Worm (Caenorhabditis elegans): Measurements from ENCODE around the gene srd-59.

srd-59 gene

ce11 chrII:7183493-7184272, 21.8 kb upstream of the srd-59 start, which contains the start of gene pdl-1 (continued):
- TF ChIP-seq ceh-79 (tag; optimal IDR thresholded peaks at IDR 0.05) (peak; percentile 91), ceh-40 (GFP tag; IDR thresholded peaks at IDR 0.05) (peak; percentile 91), ceh-91 (GFP tag; IDR thresholded peaks at IDR 0.05) (no peak)

DNA sequence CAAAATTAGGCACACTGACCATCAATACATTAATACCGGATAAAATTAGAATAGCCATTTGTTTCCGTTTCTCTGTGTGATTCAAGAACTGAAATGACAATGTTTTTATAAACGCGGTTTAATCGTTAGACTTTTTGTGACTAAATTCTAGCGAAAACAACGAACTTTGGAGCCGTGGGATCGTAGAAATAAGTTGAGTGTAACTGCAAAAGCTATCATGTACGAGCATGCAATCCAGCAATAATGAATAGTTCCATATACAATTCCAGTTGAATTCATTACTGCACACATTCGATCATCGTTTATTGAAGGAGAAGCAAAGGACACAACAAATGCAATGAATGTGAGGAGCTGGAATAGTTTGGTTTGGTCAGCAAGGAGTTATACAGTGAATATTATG, 19.4 kb upstream of the srd-59 start:
- no peak for TF ChIP-seq Y79H2A.3 (GFP tag; conservative IDR thresholded peaks at IDR 0.05)
- TF ChIP-seq madf-8 (GFP tag; conservative IDR thresholded peaks at IDR 0.05), result no peak
- TF ChIP-seq athp-1 (tag; optimal IDR thresholded peaks at IDR 0.05), result no peak
- TF ChIP-seq egrh-3 (GFP tag; IDR thresholded peaks at IDR 0.05), result no peak
- TF ChIP-seq C17E4.6 (GFP tag; IDR thresholded peaks at IDR 0.05), result no peak
- no peak for TF ChIP-seq snpc-4 (GFP tag; optimal IDR thresholded peaks at IDR 0.05)
- no peak for TF ChIP-seq snpc-4 (tag; optimal IDR thresholded peaks at IDR 0.05)
- no peak for TF ChIP-seq T26A5.8 (tag; optimal IDR thresholded peaks at IDR 0.05)
- TF ChIP-seq hrde-1 (tag; optimal IDR thresholded peaks at IDR 0.05; ENCODE audit: borderline replicate concordance), result no peak
- no peak for TF ChIP-seq K12H6.12 (tag; optimal IDR thresholded peaks at IDR 0.05)
- TF ChIP-seq nfya-1 (tag; optimal IDR thresholded peaks at IDR 0.05; ENCODE audit: borderline replicate concordance, insufficient read depth), result no peak
- no peak for TF ChIP-seq unc-62 (GFP tag; optimal IDR thresholded peaks at IDR 0.05)
- no peak for TF ChIP-seq mcd-1 (GFP tag; IDR thresholded peaks at IDR 0.05)
- TF ChIP-seq B0019.2 (GFP tag; conservative IDR thresholded peaks at IDR 0.05), result no peak
- no peak for TF ChIP-seq F57A8.1 (GFP tag; optimal IDR thresholded peaks at IDR 0.05)
- no peak for TF ChIP-seq F52B5.7 (tag; optimal IDR thresholded peaks at IDR 0.05)

DNA sequence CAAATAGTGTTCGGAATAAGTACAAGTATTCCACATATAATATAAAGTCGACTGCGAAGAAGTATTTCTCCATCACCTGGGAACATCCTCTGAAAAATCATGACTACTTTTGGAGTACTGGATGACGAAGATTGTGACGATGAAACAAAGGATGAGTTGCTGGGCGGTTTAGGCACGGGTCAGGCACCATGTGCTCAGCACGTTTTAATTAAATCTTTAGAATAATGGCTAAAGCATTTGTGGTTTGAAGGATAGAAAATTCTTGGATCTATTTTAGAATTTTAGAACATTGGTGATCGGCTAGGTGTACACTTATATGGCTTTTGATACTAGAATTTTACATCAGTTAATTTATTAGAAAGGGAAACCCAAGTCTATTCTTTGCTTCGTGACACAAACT, 18.4 kb upstream of the srd-59 start, which contains the start of gene C27H5.6:
C27H5.6 (minus strand) TSS at position 101 of the 400 bp plus-strand sequence.
- TF ChIP-seq pbrm-1 (GFP tag; IDR thresholded peaks at IDR 0.05), result no peak
- no peak for TF ChIP-seq egl-44 (GFP tag; IDR thresholded peaks at IDR 0.05)
- no peak for TF ChIP-seq bed-1 (GFP tag; IDR thresholded peaks at IDR 0.05)
- TF ChIP-seq F55B11.4 (tag; optimal IDR thresholded peaks at IDR 0.05; ENCODE audit: borderline replicate concordance, insufficient read depth), result no peak
- no peak for TF ChIP-seq dox-1 (GFP tag; IDR thresholded peaks at IDR 0.05)
- no peak for TF ChIP-seq cebp-1 (GFP tag; IDR thresholded peaks at IDR 0.05)
- no peak for TF ChIP-seq cebp-1 (tag; optimal IDR thresholded peaks at IDR 0.05)
- no peak for TF ChIP-seq hsf-1 (GFP tag; IDR thresholded peaks at IDR 0.05)
- TF ChIP-seq D2030.7 (GFP tag; IDR thresholded peaks at IDR 0.05), result no peak
- no peak for TF ChIP-seq athp-1 (tag; optimal IDR thresholded peaks at IDR 0.05)
- TF ChIP-seq hrde-1 (tag; optimal IDR thresholded peaks at IDR 0.05; ENCODE audit: borderline replicate concordance), result no peak
- TF ChIP-seq madf-6 (GFP tag; IDR thresholded peaks at IDR 0.05), result no peak
- TF ChIP-seq F10E7.11 (tag; optimal IDR thresholded peaks at IDR 0.05), result no peak
- no peak for TF ChIP-seq lsl-1 (GFP tag; optimal IDR thresholded peaks at IDR 0.05)
- no peak for TF ChIP-seq aptf-3 (GFP tag; IDR thresholded peaks at IDR 0.05)
- TF ChIP-seq nhr-179 (tag; optimal IDR thresholded peaks at IDR 0.05), result no peak
- TF ChIP-seq ceh-27 (GFP tag; optimal IDR thresholded peaks at IDR 0.05), result no peak

DNA sequence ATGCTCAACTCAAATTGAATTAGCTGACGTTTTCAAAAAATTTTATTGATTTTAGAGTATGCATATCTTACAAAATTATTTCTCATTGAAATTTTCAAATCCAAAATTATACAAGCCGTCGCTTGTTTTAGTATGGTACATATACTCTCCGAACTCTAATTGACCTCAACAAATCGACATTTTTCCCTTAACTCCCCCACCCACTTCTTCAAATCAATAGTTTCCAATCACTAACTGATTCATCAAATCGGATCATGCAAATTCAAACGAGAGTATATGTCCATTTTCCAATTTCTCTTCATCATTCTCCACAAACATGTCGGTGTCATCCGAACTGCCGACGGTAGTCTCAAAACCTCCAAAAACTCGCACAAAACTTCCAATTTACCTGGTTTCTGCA, 16.4 kb upstream of the srd-59 start, which contains the start of gene E04F6.4:
E04F6.4 (plus strand) TSS at position 301 of the 400 bp plus-strand sequence.
- TF ChIP-seq F49E8.2 (tag; optimal IDR thresholded peaks at IDR 0.05; ENCODE audit: insufficient read depth) (no peak), akir-1 (GFP tag; optimal IDR thresholded peaks at IDR 0.05) (no peak), athp-1 (tag; optimal IDR thresholded peaks at IDR 0.05) (no peak), madf-6 (GFP tag; IDR thresholded peaks at IDR 0.05) (no peak), ZK185.1 (tag; optimal IDR thresholded peaks at IDR 0.05; ENCODE audit: poor library complexity, severe bottlenecking) (no peak), cebp-2 (GFP tag; IDR thresholded peaks at IDR 0.05) (no peak), hmg-20 (GFP tag; IDR thresholded peaks at IDR 0.05) (no peak), nhr-27 (tag; optimal IDR thresholded peaks at IDR 0.05) (no peak), ztf-26 (tag; optimal IDR thresholded peaks at IDR 0.05) (no peak), him-1 (tag; optimal IDR thresholded peaks at IDR 0.05) (no peak), sdz-38 (tag; optimal IDR thresholded peaks at IDR 0.05) (no peak), mes-4 (tag; optimal IDR thresholded peaks at IDR 0.05) (no peak), hrde-1 (tag; optimal IDR thresholded peaks at IDR 0.05; ENCODE audit: borderline replicate concordance) (no peak), ceh-27 (GFP tag; optimal IDR thresholded peaks at IDR 0.05) (no peak), ceh-58 (GFP tag; IDR thresholded peaks at IDR 0.05) (no peak)
